Worm (Caenorhabditis elegans) whole organism, mixed stage, embryonic: ENCODE data around the gene F13B12.6.

Source experiments
- ces-1 ChIP-seq: fragments of 150-350 bp; optimal IDR thresholded peaks from 2 replicates; lab custom pipeline; 2014; ENCODE audit warnings: missing biosample characterization, missing genetic modification reagents, missing genetic modification characterization
- elt-1 ChIP-seq: sonication (generic microtip); optimal IDR thresholded peaks from 2 replicates; lab custom pipeline; 2017; ENCODE audit warnings: missing genetic modification characterization, mild to moderate bottlenecking, missing compliant biosample characterization, antibody characterized with exemption, moderate library complexity, borderline replicate concordance; ENCODE audit not compliant: insufficient read depth
- lin-13 ChIP-seq: fragments of 150-350 bp; optimal IDR thresholded peaks from 2 replicates; lab custom pipeline; 2014; ENCODE audit warnings: missing biosample characterization, missing genetic modification characterization
- nhr-12 ChIP-seq: fragments of 150-350 bp; optimal IDR thresholded peaks from 2 replicates; lab custom pipeline; 2014; ENCODE audit warnings: missing biosample characterization, missing genetic modification characterization
- nhr-237 ChIP-seq: fragments of 150-350 bp; optimal IDR thresholded peaks from 2 replicates; lab custom pipeline; 2014; ENCODE audit warnings: missing biosample characterization, missing genetic modification characterization
- nhr-28 ChIP-seq: fragments of 150-350 bp; optimal IDR thresholded peaks from 2 replicates; lab custom pipeline; 2014; ENCODE audit warnings: missing biosample characterization, missing genetic modification characterization
- unc-39 ChIP-seq: fragments of 150-350 bp; optimal IDR thresholded peaks from 2 replicates; lab custom pipeline; 2014; ENCODE audit warnings: missing biosample characterization, missing genetic modification characterization
- ztf-11 ChIP-seq: fragments of 150-350 bp; optimal IDR thresholded peaks from 2 replicates; lab custom pipeline; 2014; ENCODE audit warnings: missing biosample characterization, missing genetic modification characterization

DNA sequence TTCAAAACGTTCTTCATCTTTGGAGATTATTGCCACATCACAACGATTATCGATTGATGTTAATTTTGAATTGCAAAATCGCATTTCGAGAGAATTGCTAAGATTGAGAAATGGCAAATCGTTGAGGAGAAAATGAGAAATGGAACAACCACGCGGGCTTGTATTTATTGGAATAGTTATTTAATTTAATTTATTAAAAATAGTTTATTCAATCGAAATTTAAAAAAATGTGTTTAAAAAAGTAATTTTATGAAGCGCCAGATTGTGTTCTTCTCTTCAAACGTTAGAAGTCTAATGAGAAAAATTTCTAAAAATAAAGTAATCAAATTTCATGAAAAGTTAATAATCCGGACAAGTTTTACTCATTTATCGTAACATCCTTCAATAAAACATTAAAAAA, 25.9 kb downstream of the F13B12.6 start, which contains the start of gene spe-26:
- TF ChIP-seq unc-39 (tag; lab: Kevin White, UChicago) (no peak), elt-1 (no peak), ces-1 (no peak), nhr-237 (tag; lab: Kevin White, UChicago) (no peak), lin-13 (no peak), nhr-12 (tag; lab: Kevin White, UChicago) (no peak), nhr-28 (tag; lab: Kevin White, UChicago) (no peak), ztf-11 (tag; lab: Kevin White, UChicago) (no peak)
